Fruit fly (Drosophila melanogaster) whole organism, embryonic: ENCODE results near the gene CG46308.

Source experiments
- Abd-B ChIP-seq: fragments of 200-800 bp; sonication (Bioruptor generic); optimal IDR thresholded peaks from 2 replicates; lab custom pipeline; 2018; ENCODE audit warnings: missing biosample characterization, mild to moderate bottlenecking, missing genetic modification characterization, moderate library complexity
- Antp ChIP-seq: fragments of 200-800 bp; sonication (Bioruptor generic); optimal IDR thresholded peaks from 3 replicates; lab custom pipeline; 2016; ENCODE audit warnings: missing biosample characterization, missing genetic modification characterization
- Bgb ChIP-seq: fragments of 200-800 bp; sonication (Bioruptor generic); IDR thresholded peaks from 2 replicates; pipeline ENCODE4 v1.3.6; 2022; ENCODE audit warnings: missing biosample characterization, missing genetic modification characterization; ENCODE audit not compliant: partially characterized antibody
- CG11247 ChIP-seq: fragments of 200-800 bp; sonication (Bioruptor generic); IDR thresholded peaks from 2 replicates; pipeline ENCODE4 v1.3.6; 2022; ENCODE audit warnings: missing biosample characterization, missing genetic modification characterization
- CG11456 ChIP-seq: fragments of 200-800 bp; sonication (Bioruptor generic); IDR thresholded peaks from 3 replicates; pipeline ENCODE4 v1.3.6; 2022; ENCODE audit warnings: missing biosample characterization, missing genetic modification characterization
- CG12071 ChIP-seq: fragments of 200-800 bp; sonication (Bioruptor generic); optimal IDR thresholded peaks from 3 replicates; lab custom pipeline; 2018; ENCODE audit warnings: missing biosample characterization, mild to moderate bottlenecking, missing genetic modification characterization
- CG12236 ChIP-seq: fragments of 200-800 bp; sonication (Bioruptor generic); optimal IDR thresholded peaks from 2 replicates; lab custom pipeline; 2016; ENCODE audit warnings: missing biosample characterization, missing genetic modification characterization
- CG14050 ChIP-seq: fragments of 200-800 bp; sonication (Bioruptor generic); IDR thresholded peaks from 3 replicates; pipeline ENCODE4 v1.3.6; 2022; ENCODE audit warnings: missing biosample characterization, missing genetic modification characterization
- CG17385 ChIP-seq: fragments of 200-800 bp; sonication (Bioruptor generic); optimal IDR thresholded peaks from 3 replicates; lab custom pipeline; 2018; ENCODE audit warnings: missing biosample characterization, mild to moderate bottlenecking, missing genetic modification characterization
- CG18476 ChIP-seq: fragments of 200-800 bp; sonication (Bioruptor generic); optimal IDR thresholded peaks from 2 replicates; lab custom pipeline; 2016; ENCODE audit warnings: missing biosample characterization, mild to moderate bottlenecking, missing genetic modification characterization
- CG18764 ChIP-seq: fragments of 200-800 bp; sonication (Bioruptor generic); optimal IDR thresholded peaks from 3 replicates; lab custom pipeline; 2016; ENCODE audit warnings: missing biosample characterization, missing genetic modification characterization
- CG3163 ChIP-seq: fragments of 200-800 bp; sonication (Bioruptor generic); optimal IDR thresholded peaks from 3 replicates; lab custom pipeline; 2016; ENCODE audit warnings: missing biosample characterization, missing genetic modification characterization
- CG33213 ChIP-seq: fragments of 200-800 bp; sonication (Bioruptor generic); optimal IDR thresholded peaks from 3 replicates; lab custom pipeline; 2016; ENCODE audit warnings: missing biosample characterization, missing genetic modification characterization
- CG4424 ChIP-seq: fragments of 200-800 bp; sonication (Bioruptor generic); optimal IDR thresholded peaks from 3 replicates; lab custom pipeline; 2016; ENCODE audit warnings: missing biosample characterization, missing genetic modification characterization
- CG5953 ChIP-seq: fragments of 200-800 bp; sonication (Bioruptor generic); IDR thresholded peaks from 2 replicates; pipeline ENCODE4 v1.3.6; 2022; ENCODE audit warnings: missing biosample characterization, missing genetic modification characterization
- CG6813 ChIP-seq: fragments of 200-800 bp; sonication (Bioruptor generic); optimal IDR thresholded peaks from 2 replicates; lab custom pipeline; 2017; ENCODE audit warnings: missing biosample characterization, missing genetic modification characterization, mild to moderate bottlenecking, moderate library complexity, missing genetic modification reagents
- CG7963 ChIP-seq: fragments of 200-800 bp; sonication (Bioruptor generic); IDR thresholded peaks from 3 replicates; pipeline ENCODE4 v1.3.6; 2022; ENCODE audit warnings: missing biosample characterization, missing genetic modification characterization; ENCODE audit not compliant: partially characterized antibody
- Camta ChIP-seq: fragments of 200-800 bp; sonication (Bioruptor generic); optimal IDR thresholded peaks from 2 replicates; lab custom pipeline; 2016; ENCODE audit warnings: missing biosample characterization, missing genetic modification characterization
- CoRest ChIP-seq: fragments of 200-800 bp; sonication (Bioruptor generic); optimal IDR thresholded peaks from 3 replicates; lab custom pipeline; 2018; ENCODE audit warnings: missing biosample characterization, mild to moderate bottlenecking, missing genetic modification characterization, moderate library complexity
- CrebB ChIP-seq: fragments of 200-800 bp; sonication (Bioruptor generic); optimal IDR thresholded peaks from 3 replicates; lab custom pipeline; 2018; ENCODE audit warnings: missing biosample characterization, mild to moderate bottlenecking, missing genetic modification characterization
- Dbx ChIP-seq: fragments of 200-800 bp; sonication (Bioruptor generic); IDR thresholded peaks from 3 replicates; pipeline ENCODE4 v1.3.6; 2022; ENCODE audit warnings: missing biosample characterization, missing genetic modification characterization
- Deaf1 ChIP-seq: fragments of 200-800 bp; optimal IDR thresholded peaks from 3 replicates; lab custom pipeline; 2019; ENCODE audit warnings: missing biosample characterization, mild to moderate bottlenecking, missing genetic modification characterization, moderate library complexity
- Dip2 ChIP-seq: fragments of 200-800 bp; sonication (Bioruptor generic); IDR thresholded peaks from 2 replicates; pipeline ENCODE4 v1.3.6; 2022; ENCODE audit warnings: missing biosample characterization, missing genetic modification characterization
- Hr3 ChIP-seq: fragments of 200-800 bp; sonication (Bioruptor generic); optimal IDR thresholded peaks from 3 replicates; lab custom pipeline; 2016; ENCODE audit warnings: missing biosample characterization, missing genetic modification characterization
- Mrtf ChIP-seq: fragments of 200-800 bp; sonication (Bioruptor generic); IDR thresholded peaks from 3 replicates; pipeline ENCODE4 v1.3.6; 2022; ENCODE audit warnings: missing biosample characterization, missing genetic modification characterization
- NC2β ChIP-seq: fragments of 200-800 bp; sonication (Bioruptor generic); optimal IDR thresholded peaks from 2 replicates; lab custom pipeline; 2016; ENCODE audit warnings: missing biosample characterization, missing genetic modification characterization
- Nf-YC ChIP-seq: fragments of 200-800 bp; optimal IDR thresholded peaks from 3 replicates; lab custom pipeline; 2019; ENCODE audit warnings: missing biosample characterization, mild to moderate bottlenecking, missing genetic modification characterization, moderate library complexity
- Opbp ChIP-seq: fragments of 200-800 bp; sonication (Bioruptor generic); IDR thresholded peaks from 3 replicates; pipeline ENCODE4 v1.3.6; 2022; ENCODE audit warnings: missing biosample characterization, missing genetic modification characterization; ENCODE audit not compliant: partially characterized antibody
- Ravus ChIP-seq: fragments of 200-800 bp; sonication (Bioruptor generic); IDR thresholded peaks from 2 replicates; pipeline ENCODE4 v1.3.6; 2022; ENCODE audit warnings: missing biosample characterization, missing genetic modification characterization
- Scr ChIP-seq: fragments of 200-800 bp; sonication (Bioruptor generic); IDR thresholded peaks from 2 replicates; pipeline ENCODE4 v1.3.6; 2022; ENCODE audit warnings: missing biosample characterization, missing genetic modification characterization; ENCODE audit not compliant: partially characterized antibody
- chn ChIP-seq: fragments of 200-800 bp; sonication (Bioruptor generic); optimal IDR thresholded peaks from 2 replicates; lab custom pipeline; 2016; ENCODE audit warnings: missing biosample characterization, missing genetic modification characterization
- disco-r ChIP-seq: fragments of 200-800 bp; sonication (Bioruptor generic); optimal IDR thresholded peaks from 2 replicates; lab custom pipeline; 2016; ENCODE audit warnings: missing biosample characterization, missing genetic modification characterization
- dmrt11E ChIP-seq: fragments of 200-800 bp; sonication (Bioruptor generic); optimal IDR thresholded peaks from 3 replicates; lab custom pipeline; 2018; ENCODE audit warnings: missing biosample characterization, mild to moderate bottlenecking, missing genetic modification characterization, moderate library complexity
- dpn ChIP-seq, 2 experiments: fragments of 200-800 bp; sonication (Bioruptor generic); optimal IDR thresholded peaks; 3 replicates each; lab custom pipeline; 2016; ENCODE audit warnings: missing biosample characterization in 2 of 2, missing genetic modification characterization in 2 of 2
- dysf ChIP-seq: fragments of 200-800 bp; sonication (Bioruptor generic); IDR thresholded peaks from 3 replicates; pipeline ENCODE4 v1.3.6; 2022; ENCODE audit warnings: missing biosample characterization, missing genetic modification characterization
- esg ChIP-seq: fragments of 200-800 bp; sonication (Bioruptor generic); conservative IDR thresholded peaks from 2 replicates; pipeline ENCODE4 v1.3.6; 2022; ENCODE audit warnings: missing biosample characterization, missing genetic modification characterization
- eve ChIP-seq, 2 experiments: fragments of >200 bp; optimal IDR thresholded peaks; 2 replicates each; lab custom pipeline; 2017; ENCODE audit warnings: missing biosample characterization in 2 of 2, missing genetic modification characterization in 2 of 2
- gem ChIP-seq: fragments of 200-800 bp; sonication (Bioruptor generic); optimal IDR thresholded peaks from 2 replicates; lab custom pipeline; 2019; ENCODE audit warnings: missing biosample characterization, mild to moderate bottlenecking, missing genetic modification characterization, moderate library complexity
- gfzf ChIP-seq: fragments of 200-800 bp; sonication (Bioruptor generic); optimal IDR thresholded peaks from 2 replicates; lab custom pipeline; 2016; ENCODE audit warnings: missing biosample characterization, mild to moderate bottlenecking, missing genetic modification characterization, moderate library complexity
- hbn ChIP-seq: fragments of 200-800 bp; sonication (Bioruptor generic); IDR thresholded peaks from 2 replicates; pipeline ENCODE4 v1.3.6; 2022; ENCODE audit warnings: missing biosample characterization, missing genetic modification characterization; ENCODE audit not compliant: partially characterized antibody
- lbe ChIP-seq: fragments of 200-800 bp; sonication (Bioruptor generic); optimal IDR thresholded peaks from 2 replicates; lab custom pipeline; 2016; ENCODE audit warnings: missing biosample characterization, mild to moderate bottlenecking, missing genetic modification characterization
- luna ChIP-seq: fragments of 200-800 bp; sonication (Bioruptor generic); optimal IDR thresholded peaks from 2 replicates; lab custom pipeline; 2016; ENCODE audit warnings: missing biosample characterization, missing genetic modification characterization
- peb ChIP-seq: fragments of 200-800 bp; sonication (Bioruptor generic); IDR thresholded peaks from 2 replicates; pipeline ENCODE4 v1.3.6; 2022; ENCODE audit warnings: missing biosample characterization, missing genetic modification characterization
- pita ChIP-seq: fragments of 200-800 bp; sonication (Bioruptor generic); optimal IDR thresholded peaks from 2 replicates; lab custom pipeline; 2017; ENCODE audit warnings: missing biosample characterization, mild to moderate bottlenecking, missing genetic modification characterization
- row ChIP-seq: fragments of 200-800 bp; sonication (Bioruptor generic); IDR thresholded peaks from 3 replicates; pipeline ENCODE4 v1.3.6; 2022; ENCODE audit warnings: missing biosample characterization, missing genetic modification characterization
- sd ChIP-seq: fragments of 200-800 bp; sonication (Bioruptor generic); optimal IDR thresholded peaks from 3 replicates; lab custom pipeline; 2018; ENCODE audit warnings: missing biosample characterization, mild to moderate bottlenecking, missing genetic modification characterization, moderate library complexity
- sim ChIP-seq: fragments of 200-800 bp; sonication (Bioruptor generic); IDR thresholded peaks from 2 replicates; pipeline ENCODE4 v1.3.6; 2022; ENCODE audit warnings: missing biosample characterization, missing genetic modification characterization
- unc-4 ChIP-seq: fragments of 200-800 bp; sonication (Bioruptor generic); IDR thresholded peaks from 2 replicates; pipeline ENCODE4 v1.3.6; 2022; ENCODE audit warnings: missing biosample characterization, missing genetic modification characterization; ENCODE audit not compliant: partially characterized antibody
- vvl ChIP-seq: fragments of 200-800 bp; sonication (Bioruptor generic); IDR thresholded peaks from 2 replicates; pipeline ENCODE4 v1.3.6; 2022; ENCODE audit warnings: missing biosample characterization, missing genetic modification characterization

Gene CG46308

dm6 chr2L:13514262-13514937, 52.8 kb downstream of the CG46308 start (continued):
- TF ChIP-seq disco-r (GFP tag; lab: Kevin White, UChicago) (no peak), Camta (GFP tag; lab: Kevin White, UChicago) (no peak), Bgb (GFP tag; lab: Robert Waterston, UW) (no peak), dysf (GFP tag; lab: Robert Waterston, UW) (peak; percentile 64), CG3163 (no peak), Scr (0 out of 2 replicates have a peak, but pooled peaks have one; percentile 11), sd (peak; percentile 65), CG11456 (peak; percentile 51; the same call in 1 of the 3 replicates), CG18476 (no peak), gem (tag; lab: Kevin White, UChicago) (peak; percentile 74), CG6813 (GFP tag; lab: Kevin White, UChicago) (peak; percentile 4), esg (GFP tag; lab: Robert Waterston, UW) (peak; percentile 73), Nf-YC (tag; lab: Kevin White, UChicago) (peak; percentile 26), Opbp (GFP tag; lab: Robert Waterston, UW) (no peak), unc-4 (GFP tag; lab: Robert Waterston, UW) (no peak), dmrt11E (tag; lab: Kevin White, UChicago) (no peak), Dbx (GFP tag; lab: Robert Waterston, UW) (peak; percentile 63; the same call in 2 of the 3 replicates), Abd-B (GFP tag; lab: Kevin White, UChicago) (peak; percentile 27), NC2β (GFP tag; lab: Kevin White, UChicago) (no peak), CoRest (tag; lab: Kevin White, UChicago) (peak; percentile 75), CG14050 (GFP tag; lab: Robert Waterston, UW) (no peak), peb (GFP tag; lab: Robert Waterston, UW) (peak; percentile 44; the same call in 1 of the 2 replicates), luna (GFP tag; lab: Kevin White, UChicago) (no peak), CG12071 (peak; percentile 15), CG17385 (peak; percentile 58), CG7963 (GFP tag; lab: Robert Waterston, UW) (no peak), Mrtf (peak; percentile 24; the same call in 2 of the 3 replicates), CG11247 (GFP tag; lab: Robert Waterston, UW) (peak; percentile 50; the same call in 1 of the 2 replicates), Antp (GFP tag; lab: Kevin White, UChicago) (no peak), CG12236 (GFP tag; lab: Kevin White, UChicago) (no peak), dpn (GFP tag; optimal IDR thresholded peaks at IDR 0.05; lab: Kevin White, UChicago) (peak in 1 of 2 experiments; percentile 26), Hr3 (GFP tag; lab: Kevin White, UChicago) (peak; percentile 23), eve (GFP tag; optimal IDR thresholded peaks at IDR 0.05; lab: Kevin White, UChicago) (peak in 1 of 2 experiments; percentile 67), vvl (no peak; the same call in none of the 2 replicates), Dip2 (GFP tag; lab: Robert Waterston, UW) (no peak), Deaf1 (tag; lab: Kevin White, UChicago) (peak; percentile 73), CG5953 (GFP tag; lab: Robert Waterston, UW) (no peak), pita (GFP tag; lab: Kevin White, UChicago) (no peak), CG18764 (GFP tag; lab: Kevin White, UChicago) (no peak), sim (no peak), CG33213 (GFP tag; lab: Kevin White, UChicago) (no peak), row (GFP tag; lab: Robert Waterston, UW) (no peak; the same call in none of the 3 replicates), chn (GFP tag; lab: Kevin White, UChicago) (no peak), gfzf (GFP tag; lab: Kevin White, UChicago) (no peak), CG4424 (GFP tag; lab: Kevin White, UChicago) (no peak), CrebB (peak; percentile 27), hbn (GFP tag; lab: Robert Waterston, UW) (no peak), lbe (GFP tag; lab: Kevin White, UChicago) (peak; percentile 21), Ravus (no peak; the same call in 1 of the 2 replicates)
